Worm (Caenorhabditis elegans): ENCODE measurements around the gene xtr-1.

xtr-1 gene

DNA sequence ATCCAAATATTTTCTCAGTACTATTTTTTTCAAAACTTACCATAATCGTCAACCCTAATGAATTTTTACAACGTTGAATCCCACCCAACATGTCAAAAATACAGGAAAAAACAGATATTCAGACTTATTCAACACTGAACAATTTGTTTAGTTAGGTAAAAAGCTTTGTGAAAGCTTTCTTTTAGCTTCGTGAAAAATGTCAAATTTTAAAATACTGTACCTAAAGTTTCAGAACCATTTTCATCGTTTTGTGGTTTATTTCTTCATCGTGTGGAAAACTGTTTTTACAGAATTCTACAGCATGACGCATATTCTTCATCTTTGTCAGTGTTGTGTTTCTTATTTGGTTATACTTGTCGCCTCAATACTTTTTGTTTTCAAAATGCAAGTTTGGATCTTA, 2.0 kb upstream of the xtr-1 start, which contains the start of gene F54F7.14:
Gene F54F7.14, plus strand, starts transcription at position 301 of the 400 bp plus-strand sequence.
- TF ChIP-seq ama-1 (optimal IDR thresholded peaks at IDR 0.05) (no peak), hnd-1 (tag; optimal IDR thresholded peaks at IDR 0.05) (no peak), sea-1 (GFP tag; conservative IDR thresholded peaks at IDR 0.05) (no peak), hmbx-1 (tag; optimal IDR thresholded peaks at IDR 0.05) (no peak), B0310.2 (tag; optimal IDR thresholded peaks at IDR 0.05) (no peak), F13C5.2 (tag; optimal IDR thresholded peaks at IDR 0.05) (no peak), pes-1 (GFP tag; IDR thresholded peaks at IDR 0.05) (no peak), aly-1 (tag; optimal IDR thresholded peaks at IDR 0.05) (no peak), tbx-11 (GFP tag; IDR thresholded peaks at IDR 0.05) (no peak)

- TF ChIP-seq ceh-36 (tag; optimal IDR thresholded peaks at IDR 0.05), result no peak
- no peak for TF ChIP-seq scrt-1 (GFP tag; IDR thresholded peaks at IDR 0.05)
- no peak for TF ChIP-seq pes-1 (GFP tag; IDR thresholded peaks at IDR 0.05)
- no peak for TF ChIP-seq ama-1 (optimal IDR thresholded peaks at IDR 0.05)
- no peak for TF ChIP-seq ets-7 (tag; optimal IDR thresholded peaks at IDR 0.05)
- no peak for TF ChIP-seq tra-4 (tag; optimal IDR thresholded peaks at IDR 0.05)
- no peak for TF ChIP-seq tbx-11 (GFP tag; IDR thresholded peaks at IDR 0.05)
- TF ChIP-seq hmbx-1 (tag; optimal IDR thresholded peaks at IDR 0.05), result no peak
Measured at ce11 chrX:11854432-11854831, 1.8 kb downstream of the xtr-1 start.

DNA sequence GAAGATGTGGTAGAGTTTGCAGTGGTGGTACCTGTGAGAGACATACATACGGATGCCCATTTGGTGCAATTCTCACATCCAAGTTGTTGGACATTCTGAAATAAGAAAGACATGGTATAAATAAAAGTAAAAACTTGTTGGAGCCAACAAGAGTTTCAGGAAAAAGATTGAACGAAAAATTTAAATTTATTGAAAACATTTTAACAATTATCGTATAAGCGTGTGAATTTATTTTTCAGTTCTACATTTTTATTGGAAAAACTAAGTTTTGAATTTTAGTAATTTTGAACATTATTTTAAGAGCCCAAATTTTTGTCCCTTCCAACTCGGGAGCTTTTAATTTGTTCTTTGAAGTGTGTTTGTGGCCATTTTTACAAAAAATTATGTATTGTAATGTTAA, 2.3 kb downstream of the xtr-1 start, which contains the start of gene F54F7.8:
Gene F54F7.8, minus strand, starts transcription at position 101 of the 400 bp plus-strand sequence.
- TF ChIP-seq F13C5.2 (tag; optimal IDR thresholded peaks at IDR 0.05), result no peak
- no peak for TF ChIP-seq B0310.2 (tag; optimal IDR thresholded peaks at IDR 0.05)
- no peak for TF ChIP-seq flt-1 (GFP tag; IDR thresholded peaks at IDR 0.05)
- TF ChIP-seq tbx-11 (GFP tag; IDR thresholded peaks at IDR 0.05), result no peak
- no peak for TF ChIP-seq tra-4 (tag; optimal IDR thresholded peaks at IDR 0.05)

ce11 chrX:11856214-11856613, 3.6 kb downstream of the xtr-1 start:
- no peak for TF ChIP-seq F13C5.2 (tag; optimal IDR thresholded peaks at IDR 0.05)
- TF ChIP-seq ceh-13 (GFP tag; optimal IDR thresholded peaks at IDR 0.05), result no peak
- no peak for TF ChIP-seq tbx-11 (GFP tag; IDR thresholded peaks at IDR 0.05)
- no peak for TF ChIP-seq hnd-1 (tag; optimal IDR thresholded peaks at IDR 0.05)
- TF ChIP-seq B0310.2 (tag; optimal IDR thresholded peaks at IDR 0.05), result no peak
- no peak for TF ChIP-seq sea-1 (GFP tag; conservative IDR thresholded peaks at IDR 0.05)
- TF ChIP-seq ceh-36 (tag; optimal IDR thresholded peaks at IDR 0.05), result no peak
- no peak for TF ChIP-seq hmg-4 (GFP tag; optimal IDR thresholded peaks at IDR 0.05)
- TF ChIP-seq pes-1 (GFP tag; IDR thresholded peaks at IDR 0.05), result no peak
- no peak for TF ChIP-seq scrt-1 (GFP tag; IDR thresholded peaks at IDR 0.05)
- TF ChIP-seq aly-1 (tag; optimal IDR thresholded peaks at IDR 0.05), result no peak
- TF ChIP-seq flt-1 (GFP tag; IDR thresholded peaks at IDR 0.05), result no peak
- no peak for TF ChIP-seq tra-4 (tag; optimal IDR thresholded peaks at IDR 0.05)

ce11 chrX:11857178-11857577, 4.6 kb downstream of the xtr-1 start, which contains the start of gene mes-1:
TSS of gene mes-1 (plus strand) at chrX:11857478.
- TF ChIP-seq ets-7 (tag; optimal IDR thresholded peaks at IDR 0.05) (no peak), aly-1 (tag; optimal IDR thresholded peaks at IDR 0.05) (no peak), F13C5.2 (tag; optimal IDR thresholded peaks at IDR 0.05) (no peak), pes-1 (GFP tag; IDR thresholded peaks at IDR 0.05) (no peak), ceh-36 (tag; optimal IDR thresholded peaks at IDR 0.05) (no peak), flt-1 (GFP tag; IDR thresholded peaks at IDR 0.05) (no peak), sea-1 (GFP tag; conservative IDR thresholded peaks at IDR 0.05) (no peak), hmbx-1 (tag; optimal IDR thresholded peaks at IDR 0.05) (no peak), tra-4 (tag; optimal IDR thresholded peaks at IDR 0.05) (no peak), ama-1 (optimal IDR thresholded peaks at IDR 0.05) (no peak), scrt-1 (GFP tag; IDR thresholded peaks at IDR 0.05) (no peak), B0310.2 (tag; optimal IDR thresholded peaks at IDR 0.05) (no peak), hnd-1 (tag; optimal IDR thresholded peaks at IDR 0.05) (no peak)

- no peak for TF ChIP-seq hmg-4 (GFP tag; optimal IDR thresholded peaks at IDR 0.05)
- TF ChIP-seq ceh-13 (GFP tag; optimal IDR thresholded peaks at IDR 0.05), result no peak
- no peak for TF ChIP-seq tbx-37 (GFP tag; conservative IDR thresholded peaks at IDR 0.05)
- TF ChIP-seq sea-1 (GFP tag; conservative IDR thresholded peaks at IDR 0.05), result no peak
- no peak for TF ChIP-seq ceh-36 (tag; optimal IDR thresholded peaks at IDR 0.05)
- no peak for TF ChIP-seq flt-1 (GFP tag; IDR thresholded peaks at IDR 0.05)
- no peak for TF ChIP-seq ama-1 (optimal IDR thresholded peaks at IDR 0.05)
- no peak for TF ChIP-seq hnd-1 (tag; optimal IDR thresholded peaks at IDR 0.05)
- no peak for TF ChIP-seq F13C5.2 (tag; optimal IDR thresholded peaks at IDR 0.05)
- no peak for TF ChIP-seq aly-1 (tag; optimal IDR thresholded peaks at IDR 0.05)
- no peak for TF ChIP-seq pes-1 (GFP tag; IDR thresholded peaks at IDR 0.05)
- TF ChIP-seq B0310.2 (tag; optimal IDR thresholded peaks at IDR 0.05), result no peak
- TF ChIP-seq hmbx-1 (tag; optimal IDR thresholded peaks at IDR 0.05), result no peak
- no peak for TF ChIP-seq tbx-11 (GFP tag; IDR thresholded peaks at IDR 0.05)
Measured at ce11 chrX:11863307-11863706, 10.7 kb downstream of the xtr-1 start, which contains the start of gene F54F7.10. TSS of gene F54F7.10 (plus strand) at chrX:11863607.

DNA sequence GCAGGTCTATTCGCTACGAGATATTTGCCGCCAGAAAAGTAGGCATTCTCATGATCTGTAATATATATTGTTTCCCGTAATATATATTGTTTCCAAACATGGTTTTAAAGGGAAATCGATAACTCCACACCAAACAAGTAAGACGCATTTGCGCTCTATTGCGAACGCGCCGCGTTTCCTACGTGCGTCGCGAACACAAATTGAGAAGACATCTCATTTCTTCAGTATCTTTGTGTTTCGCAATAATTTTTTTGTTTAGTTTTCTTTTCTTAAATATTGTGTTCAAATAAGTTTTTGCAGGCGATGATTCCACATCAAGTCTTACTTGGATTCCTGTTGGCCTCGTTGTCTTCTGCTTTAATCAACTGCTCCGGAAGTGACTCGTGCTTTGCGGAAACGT, 12.5 kb downstream of the xtr-1 start, which contains the start of gene F54F7.6:
Gene F54F7.6, plus strand, starts transcription at position 301 of the 400 bp plus-strand sequence.
- TF ChIP-seq pes-1 (GFP tag; IDR thresholded peaks at IDR 0.05) (no peak), hmbx-1 (tag; optimal IDR thresholded peaks at IDR 0.05) (no peak), F13C5.2 (tag; optimal IDR thresholded peaks at IDR 0.05) (no peak), ceh-36 (tag; optimal IDR thresholded peaks at IDR 0.05) (no peak), ceh-13 (GFP tag; optimal IDR thresholded peaks at IDR 0.05) (no peak), B0310.2 (tag; optimal IDR thresholded peaks at IDR 0.05) (no peak), flt-1 (GFP tag; IDR thresholded peaks at IDR 0.05) (no peak), scrt-1 (GFP tag; IDR thresholded peaks at IDR 0.05) (no peak), sea-1 (GFP tag; conservative IDR thresholded peaks at IDR 0.05) (no peak), tbx-11 (GFP tag; IDR thresholded peaks at IDR 0.05) (no peak), tbx-37 (GFP tag; conservative IDR thresholded peaks at IDR 0.05) (no peak)

DNA sequence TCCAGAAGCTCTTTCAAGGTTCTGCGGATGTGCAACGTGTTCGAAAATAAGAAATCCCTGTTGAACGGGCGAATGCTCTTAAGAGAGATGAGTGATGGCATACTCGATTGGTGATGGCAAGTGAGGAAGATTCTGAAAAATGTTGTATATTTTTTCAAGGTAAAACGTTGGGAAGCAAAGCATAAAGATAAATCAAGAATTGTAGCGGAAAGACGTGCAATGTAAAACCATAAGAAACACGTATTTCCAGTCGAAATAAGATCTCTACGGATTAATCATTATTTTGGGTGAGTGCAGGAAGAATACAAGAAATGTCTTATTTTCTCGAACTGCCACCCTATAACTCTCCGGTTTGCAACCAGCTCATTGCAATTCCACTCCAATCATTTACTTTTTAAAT, 16.7 kb downstream of the xtr-1 start, which contains the start of gene dot-1.2:
Gene dot-1.2, minus strand, starts transcription at position 101 of the 400 bp plus-strand sequence.
- TF ChIP-seq hnd-1 (tag; optimal IDR thresholded peaks at IDR 0.05), result no peak
- no peak for TF ChIP-seq flt-1 (GFP tag; IDR thresholded peaks at IDR 0.05)
- TF ChIP-seq ceh-13 (GFP tag; optimal IDR thresholded peaks at IDR 0.05), result no peak
- no peak for TF ChIP-seq hmg-4 (GFP tag; optimal IDR thresholded peaks at IDR 0.05)
- no peak for TF ChIP-seq tra-4 (tag; optimal IDR thresholded peaks at IDR 0.05)
- no peak for TF ChIP-seq sea-1 (GFP tag; conservative IDR thresholded peaks at IDR 0.05)
- no peak for TF ChIP-seq pes-1 (GFP tag; IDR thresholded peaks at IDR 0.05)
- TF ChIP-seq B0310.2 (tag; optimal IDR thresholded peaks at IDR 0.05), result no peak
- no peak for TF ChIP-seq scrt-1 (GFP tag; IDR thresholded peaks at IDR 0.05)
- no peak for TF ChIP-seq F13C5.2 (tag; optimal IDR thresholded peaks at IDR 0.05)
- no peak for TF ChIP-seq hmbx-1 (tag; optimal IDR thresholded peaks at IDR 0.05)
- no peak for TF ChIP-seq aly-1 (tag; optimal IDR thresholded peaks at IDR 0.05)
- TF ChIP-seq tbx-37 (GFP tag; conservative IDR thresholded peaks at IDR 0.05), result no peak
- TF ChIP-seq ama-1 (optimal IDR thresholded peaks at IDR 0.05), result no peak
- no peak for TF ChIP-seq tbx-11 (GFP tag; IDR thresholded peaks at IDR 0.05)
- TF ChIP-seq ets-7 (tag; optimal IDR thresholded peaks at IDR 0.05), result no peak
- no peak for TF ChIP-seq ceh-36 (tag; optimal IDR thresholded peaks at IDR 0.05)

All from whole organism, early embryonic.